Worm (Caenorhabditis elegans): ENCODE data around the gene zmp-5.

zmp-5 gene

ce11 chrX:12630556-12630955, 16.4 kb upstream of the zmp-5 start:
- TF ChIP-seq Y55F3AM.14 (GFP tag; optimal IDR thresholded peaks at IDR 0.05), result peak; percentile 3
- TF ChIP-seq nhr-25 (tag; optimal IDR thresholded peaks at IDR 0.05), result peak; percentile 35
- peak; percentile 94 for TF ChIP-seq sma-9 (GFP tag; optimal IDR thresholded peaks at IDR 0.05)
- no peak for TF ChIP-seq sma-9 (tag; optimal IDR thresholded peaks at IDR 0.05)
- TF ChIP-seq R02D3.7 (tag; optimal IDR thresholded peaks at IDR 0.05), result no peak
- peak; percentile 73 for TF ChIP-seq blmp-1 (tag; optimal IDR thresholded peaks at IDR 0.05; ENCODE audit: insufficient read depth)
- no peak for TF ChIP-seq nhr-23 (tag; optimal IDR thresholded peaks at IDR 0.05)
- peak; percentile 70 for TF ChIP-seq nhr-21 (tag; optimal IDR thresholded peaks at IDR 0.05)
- peak; percentile 80 for TF ChIP-seq sma-3 (GFP tag; optimal IDR thresholded peaks at IDR 0.05)
- peak; percentile 65 for TF ChIP-seq crh-2 (tag; optimal IDR thresholded peaks at IDR 0.05)
- no peak for TF ChIP-seq ztf-11 (tag; optimal IDR thresholded peaks at IDR 0.05)
- peak; percentile 72 for TF ChIP-seq fos-1 (tag; optimal IDR thresholded peaks at IDR 0.05)
- TF ChIP-seq zag-1 (tag; optimal IDR thresholded peaks at IDR 0.05), result no peak
- TF ChIP-seq nhr-237 (tag; optimal IDR thresholded peaks at IDR 0.05), result no peak
- TF ChIP-seq ceh-16 (tag; optimal IDR thresholded peaks at IDR 0.05), result no peak
- TF ChIP-seq gmeb-1 (tag; optimal IDR thresholded peaks at IDR 0.05), result peak; percentile 39
- TF ChIP-seq F13H6.1 (tag; optimal IDR thresholded peaks at IDR 0.05), result peak; percentile 55
- TF ChIP-seq mdl-1 (tag; optimal IDR thresholded peaks at IDR 0.05), result peak; percentile 51 to 61
- peak; percentile 13 for TF ChIP-seq egl-27 (tag; optimal IDR thresholded peaks at IDR 0.05)
- TF ChIP-seq skn-1 (tag; optimal IDR thresholded peaks at IDR 0.05), result no peak
- TF ChIP-seq ZK546.5 (tag; optimal IDR thresholded peaks at IDR 0.05), result no peak
- TF ChIP-seq ztf-1 (GFP tag; conservative IDR thresholded peaks at IDR 0.05), result no peak
- no peak for TF ChIP-seq unc-55 (GFP tag; optimal IDR thresholded peaks at IDR 0.05)
- TF ChIP-seq lin-13 (GFP tag; optimal IDR thresholded peaks at IDR 0.05), result no peak
- TF ChIP-seq nhr-77 (tag; optimal IDR thresholded peaks at IDR 0.05), result no peak
- TF ChIP-seq unc-39 (tag; optimal IDR thresholded peaks at IDR 0.05), result no peak
- no peak for TF ChIP-seq lsy-2 (tag; optimal IDR thresholded peaks at IDR 0.05)
- no peak for TF ChIP-seq unc-62 (GFP tag; optimal IDR thresholded peaks at IDR 0.05)
- TF ChIP-seq nhr-129 (tag; optimal IDR thresholded peaks at IDR 0.05), result peak; percentile 48
- TF ChIP-seq nhr-10 (tag; optimal IDR thresholded peaks at IDR 0.05), result no peak
- no peak for TF ChIP-seq lin-11 (tag; optimal IDR thresholded peaks at IDR 0.05)
- TF ChIP-seq nhr-11 (tag; optimal IDR thresholded peaks at IDR 0.05), result no peak

ce11 chrX:12631446-12631845, 15.5 kb upstream of the zmp-5 start:
- no peak for TF ChIP-seq mab-5 (tag; optimal IDR thresholded peaks at IDR 0.05)
- peak; percentile 9 for TF ChIP-seq F13H6.1 (tag; optimal IDR thresholded peaks at IDR 0.05)
- no peak for TF ChIP-seq zag-1 (tag; optimal IDR thresholded peaks at IDR 0.05)
- peak; percentile 9 for TF ChIP-seq C34F6.9 (tag; optimal IDR thresholded peaks at IDR 0.05)

- TF ChIP-seq sma-3 (GFP tag; optimal IDR thresholded peaks at IDR 0.05) (no peak), egl-27 (tag; optimal IDR thresholded peaks at IDR 0.05) (no peak), C34F6.9 (tag; optimal IDR thresholded peaks at IDR 0.05) (no peak), ZK546.5 (tag; optimal IDR thresholded peaks at IDR 0.05) (no peak), nhr-6 (tag; optimal IDR thresholded peaks at IDR 0.05) (no peak), mab-5 (tag; optimal IDR thresholded peaks at IDR 0.05) (no peak), fos-1 (tag; optimal IDR thresholded peaks at IDR 0.05) (no peak), ceh-82 (tag; optimal IDR thresholded peaks at IDR 0.05) (no peak), crh-2 (tag; optimal IDR thresholded peaks at IDR 0.05) (no peak), dmd-4 (tag; optimal IDR thresholded peaks at IDR 0.05) (no peak), gmeb-1 (tag; optimal IDR thresholded peaks at IDR 0.05) (no peak), aly-2 (tag; optimal IDR thresholded peaks at IDR 0.05) (no peak), ama-1 (optimal IDR thresholded peaks at IDR 0.05) (no peak), unc-55 (GFP tag; optimal IDR thresholded peaks at IDR 0.05) (no peak), lsy-2 (tag; optimal IDR thresholded peaks at IDR 0.05) (no peak), mbf-1 (tag; optimal IDR thresholded peaks at IDR 0.05) (no peak), nhr-237 (tag; optimal IDR thresholded peaks at IDR 0.05) (no peak), nhr-25 (tag; optimal IDR thresholded peaks at IDR 0.05) (no peak), skn-1 (tag; optimal IDR thresholded peaks at IDR 0.05) (no peak)
Measured at ce11 chrX:12632657-12633056, 14.3 kb upstream of the zmp-5 start.

Data from whole organism, L2 larva.